Fruit fly (Drosophila melanogaster): ENCODE data around the gene ko.

The ko gene

dm6 chr3L:21050068-21050736 lies 80.8 kb downstream of the ko start (continued):
- TF ChIP-seq crp (GFP tag; optimal IDR thresholded peaks at IDR 0.05) (no peak), gem (tag; optimal IDR thresholded peaks at IDR 0.05) (peak; percentile 1), CG17912 (GFP tag; optimal IDR thresholded peaks at IDR 0.05) (no peak), Lpt (GFP tag; optimal IDR thresholded peaks at IDR 0.05) (no peak), Ets65A (GFP tag) (peak; percentile 77), H2.0 (GFP tag; IDR thresholded peaks at IDR 0.05) (no peak), Hr78 (GFP tag; optimal IDR thresholded peaks at IDR 0.05) (peak in 1 of 2 experiments; percentile 80), Oli (tag; optimal IDR thresholded peaks at IDR 0.05) (no peak), CG9932 (GFP tag; IDR thresholded peaks at IDR 0.05) (peak; percentile 9; the same call in 1 of the 2 replicates), Pdp1 (GFP tag; optimal IDR thresholded peaks at IDR 0.05) (peak in 1 of 2 experiments; percentile 44), CG8290 (GFP tag; optimal IDR thresholded peaks at IDR 0.05) (no peak), CG8290 (tag; optimal IDR thresholded peaks at IDR 0.05) (peak in 1 of 2 experiments; percentile 4), CG17385 (GFP tag; optimal IDR thresholded peaks at IDR 0.05) (peak; percentile 29), usp (GFP tag; optimal IDR thresholded peaks at IDR 0.05) (no peak), CG1792 (GFP tag; optimal IDR thresholded peaks at IDR 0.05) (no peak), exex (tag; optimal IDR thresholded peaks at IDR 0.05) (peak; percentile 63), CG9876 (GFP tag; optimal IDR thresholded peaks at IDR 0.05) (no peak), CG18476 (GFP tag; optimal IDR thresholded peaks at IDR 0.05) (no peak), sug (tag; optimal IDR thresholded peaks at IDR 0.05) (peak; percentile 80), CG17361 (GFP tag; IDR thresholded peaks at IDR 0.05) (no peak), ci (GFP tag; IDR thresholded peaks at IDR 0.05) (peak; percentile 66; the same call in 2 of the 3 replicates), HHEX (GFP tag; optimal IDR thresholded peaks at IDR 0.05) (peak; percentile 16), CG32532 (GFP tag; IDR thresholded peaks at IDR 0.05) (0 out of 2 replicates have a peak, but pooled peaks have one; percentile 24), Camta (GFP tag; optimal IDR thresholded peaks at IDR 0.05) (no peak), CG11696 (GFP tag; IDR thresholded peaks at IDR 0.05) (peak; percentile 63; the same call in 1 of the 2 replicates), CG3281 (GFP tag; optimal IDR thresholded peaks at IDR 0.05) (peak; percentile 28), CG7987 (GFP tag; optimal IDR thresholded peaks at IDR 0.05) (peak; percentile 29), sens (GFP tag) (peak; percentile 64), CG2875 (GFP tag; optimal IDR thresholded peaks at IDR 0.05) (no peak)

- TF ChIP-seq eve (GFP tag; optimal IDR thresholded peaks at IDR 0.05) (no peak), maf-S (GFP tag; optimal IDR thresholded peaks at IDR 0.05) (peak; percentile 23), jumu (GFP tag; optimal IDR thresholded peaks at IDR 0.05) (peak; percentile 4), CG11696 (GFP tag; IDR thresholded peaks at IDR 0.05) (no peak), CG13296 (GFP tag; optimal IDR thresholded peaks at IDR 0.05) (no peak), unc-4 (GFP tag; IDR thresholded peaks at IDR 0.05; ENCODE audit: partially characterized antibody) (0 out of 2 replicates have a peak, but pooled peaks have one; percentile 20), mld (GFP tag; IDR thresholded peaks at IDR 0.05; ENCODE audit: partially characterized antibody) (no peak), CG17328 (GFP tag; IDR thresholded peaks at IDR 0.05) (0 out of 2 replicates have a peak, but pooled peaks have one; percentile 34), CG2678 (tag; optimal IDR thresholded peaks at IDR 0.05) (peak; percentile 12), Trl (optimal IDR thresholded peaks at IDR 0.05) (peak; percentile 58 to 66), Trl (GFP tag; optimal IDR thresholded peaks at IDR 0.05) (peak; percentile 53), tup (GFP tag; optimal IDR thresholded peaks at IDR 0.05) (no peak), pum (GFP tag; optimal IDR thresholded peaks at IDR 0.05) (peak; percentile 13), CG18262 (tag; optimal IDR thresholded peaks at IDR 0.05) (no peak), HmgD (GFP tag; optimal IDR thresholded peaks at IDR 0.05) (peak; percentile 70), CG15601 (tag; optimal IDR thresholded peaks at IDR 0.05) (peak; percentile 64), esg (GFP tag; conservative IDR thresholded peaks at IDR 0.05) (no peak), Xrp1 (GFP tag; IDR thresholded peaks at IDR 0.05) (0 out of 2 replicates have a peak, but pooled peaks have one; percentile 22), danr (GFP tag; IDR thresholded peaks at IDR 0.05) (no peak), stc (GFP tag; IDR thresholded peaks at IDR 0.05) (peak; percentile 32; the same call in 1 of the 2 replicates), chm (GFP tag; IDR thresholded peaks at IDR 0.05) (peak; percentile 77), exex (tag; optimal IDR thresholded peaks at IDR 0.05) (no peak), klu (GFP tag; IDR thresholded peaks at IDR 0.05) (peak; percentile 54), CG2875 (GFP tag; optimal IDR thresholded peaks at IDR 0.05) (no peak)
These were observed 81.5 kb downstream of the ko start for dm6 chr3L:21049417-21049914.
